Fruit fly (Drosophila melanogaster): ENCODE measurements around the gene qua.

qua gene

dm6 chr2L:17477710-17478109, 19.3 kb downstream of the qua start, which contains the start of gene cass (continued):
- no peak for TF ChIP-seq sug (tag; optimal IDR thresholded peaks at IDR 0.05)
- no peak for TF ChIP-seq Bdp1 (GFP tag; optimal IDR thresholded peaks at IDR 0.05)
- no peak for TF ChIP-seq CG6854 (GFP tag; optimal IDR thresholded peaks at IDR 0.05)
- no peak for TF ChIP-seq Rfx (GFP tag; IDR thresholded peaks at IDR 0.05)
- TF ChIP-seq CG1024 (GFP tag; IDR thresholded peaks at IDR 0.05), result no peak
- peak; percentile 88 for TF ChIP-seq vnd (GFP tag; IDR thresholded peaks at IDR 0.05; ENCODE audit: partially characterized antibody)
- TF ChIP-seq CG16779 (GFP tag; IDR thresholded peaks at IDR 0.05), result no peak
- no peak for TF ChIP-seq Atf6 (GFP tag; IDR thresholded peaks at IDR 0.05)
- no peak for TF ChIP-seq CG12236 (GFP tag; optimal IDR thresholded peaks at IDR 0.05)
- no peak for TF ChIP-seq chm (GFP tag; IDR thresholded peaks at IDR 0.05)
- no peak for TF ChIP-seq Aef1 (GFP tag; IDR thresholded peaks at IDR 0.05)
- TF ChIP-seq CrebB (tag; optimal IDR thresholded peaks at IDR 0.05), result no peak
- TF ChIP-seq abd-A (tag; optimal IDR thresholded peaks at IDR 0.05), result no peak
- TF ChIP-seq trem (tag; optimal IDR thresholded peaks at IDR 0.05), result peak; percentile 82
- no peak for TF ChIP-seq ap (GFP tag; IDR thresholded peaks at IDR 0.05)
- no peak for TF ChIP-seq CG13296 (GFP tag; optimal IDR thresholded peaks at IDR 0.05)
- no peak for TF ChIP-seq Mrtf (GFP tag; IDR thresholded peaks at IDR 0.05)
- no peak for TF ChIP-seq exex (tag; optimal IDR thresholded peaks at IDR 0.05)
- no peak for TF ChIP-seq CG3065 (GFP tag; optimal IDR thresholded peaks at IDR 0.05)
- peak; percentile 65; the same call in 1 of the 2 replicates for TF ChIP-seq nerfin-2 (GFP tag; IDR thresholded peaks at IDR 0.05; ENCODE audit: partially characterized antibody)
- TF ChIP-seq CG11398 (GFP tag; optimal IDR thresholded peaks at IDR 0.05), result no peak
- TF ChIP-seq ac (GFP tag; optimal IDR thresholded peaks at IDR 0.05), result no peak
- no peak for TF ChIP-seq CG16815 (GFP tag; optimal IDR thresholded peaks at IDR 0.05)
- no peak for TF ChIP-seq salm (tag; optimal IDR thresholded peaks at IDR 0.05)
- TF ChIP-seq nau (GFP tag; optimal IDR thresholded peaks at IDR 0.05), result no peak
- TF ChIP-seq CG2889 (GFP tag; IDR thresholded peaks at IDR 0.05), result no peak
- no peak for TF ChIP-seq fu2 (GFP tag; optimal IDR thresholded peaks at IDR 0.05)
- TF ChIP-seq CG10267 (tag; optimal IDR thresholded peaks at IDR 0.05), result peak; percentile 62
- no peak for TF ChIP-seq CG11696 (GFP tag; IDR thresholded peaks at IDR 0.05)
- no peak for TF ChIP-seq aop (GFP tag; IDR thresholded peaks at IDR 0.05)
- TF ChIP-seq CG8290 (GFP tag; optimal IDR thresholded peaks at IDR 0.05), result peak; percentile 39
- peak in 1 of 2 experiments; percentile 70 for TF ChIP-seq CG8290 (tag; optimal IDR thresholded peaks at IDR 0.05)
- TF ChIP-seq CG8359 (GFP tag; optimal IDR thresholded peaks at IDR 0.05; ENCODE audit: borderline replicate concordance), result no peak
- no peak for TF ChIP-seq CG7839 (tag; optimal IDR thresholded peaks at IDR 0.05)
- TF ChIP-seq kah (GFP tag; optimal IDR thresholded peaks at IDR 0.05), result no peak
- TF ChIP-seq CG7745 (tag; optimal IDR thresholded peaks at IDR 0.05), result no peak
- TF ChIP-seq CG7372 (GFP tag; IDR thresholded peaks at IDR 0.05), result no peak
- no peak for TF ChIP-seq dysf (GFP tag; IDR thresholded peaks at IDR 0.05)
- TF ChIP-seq CG17802 (tag; optimal IDR thresholded peaks at IDR 0.05), result no peak
- peak; percentile 93 for TF ChIP-seq unc-4 (GFP tag; IDR thresholded peaks at IDR 0.05; ENCODE audit: partially characterized antibody)
- no peak for TF ChIP-seq en (GFP tag; optimal IDR thresholded peaks at IDR 0.05)
- peak; percentile 84 for TF ChIP-seq zen2 (GFP tag; IDR thresholded peaks at IDR 0.05; ENCODE audit: partially characterized antibody)
- no peak for TF ChIP-seq ab (GFP tag; optimal IDR thresholded peaks at IDR 0.05)
- peak; percentile 75 for TF ChIP-seq CG1603 (tag; optimal IDR thresholded peaks at IDR 0.05)
- peak; percentile 4 for TF ChIP-seq CG12391 (tag; optimal IDR thresholded peaks at IDR 0.05)
- TF ChIP-seq CG7963 (GFP tag; IDR thresholded peaks at IDR 0.05; ENCODE audit: partially characterized antibody), result peak; percentile 92
- no peak for TF ChIP-seq CG10321 (GFP tag; IDR thresholded peaks at IDR 0.05)
- TF ChIP-seq Lim3 (GFP tag; IDR thresholded peaks at IDR 0.05), result no peak
- TF ChIP-seq cas (GFP tag; IDR thresholded peaks at IDR 0.05), result no peak
- TF ChIP-seq CG10565 (GFP tag; optimal IDR thresholded peaks at IDR 0.05), result no peak
- TF ChIP-seq al (GFP tag; IDR thresholded peaks at IDR 0.05), result no peak
- TF ChIP-seq CG34224 (GFP tag; IDR thresholded peaks at IDR 0.05; ENCODE audit: partially characterized antibody), result peak; percentile 92
